Worm (Caenorhabditis elegans): ENCODE measurements around the gene F57B7.2.

The F57B7.2 gene

DNA sequence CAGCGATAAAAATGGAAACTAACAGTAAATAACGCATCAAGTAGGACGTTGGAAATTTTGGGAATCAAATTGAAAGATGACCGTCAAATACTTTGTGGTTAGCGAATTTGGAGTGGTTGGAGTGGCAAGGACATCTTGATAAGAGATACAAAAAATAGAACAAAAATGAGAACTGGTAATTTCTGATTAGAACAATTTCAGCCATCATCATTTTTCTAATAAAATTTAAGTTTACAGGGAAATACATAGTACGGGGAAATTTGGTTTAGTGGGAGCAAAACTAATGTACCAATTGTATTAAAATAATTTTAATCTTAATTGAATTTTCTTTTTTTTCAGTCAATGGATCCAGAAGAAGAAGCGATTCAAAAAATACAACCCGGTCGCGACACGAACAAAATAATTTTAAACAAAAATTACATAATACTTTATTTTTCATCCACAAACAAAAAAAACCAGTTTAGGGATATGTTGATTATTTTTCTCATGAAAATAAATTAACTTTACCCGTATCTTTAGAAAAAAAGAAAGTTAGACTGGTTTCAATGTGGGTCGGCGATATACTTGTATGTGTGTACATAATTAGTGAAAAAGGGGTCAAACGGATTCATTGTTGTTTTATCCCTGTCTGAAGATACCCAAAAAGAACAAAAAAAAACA is 32.4 kb downstream of the F57B7.2 start, which contains the start of the genes K03B8.8 and grl-3:
Gene K03B8.8, minus strand, starts transcription at position 101 of the 660 bp plus-strand sequence.
Gene grl-3, plus strand, starts transcription at position 610 of the 660 bp plus-strand sequence.
- TF ChIP-seq nhr-2 (tag; optimal IDR thresholded peaks at IDR 0.05) = no peak
- no peak for TF ChIP-seq lin-32 (GFP tag; optimal IDR thresholded peaks at IDR 0.05)
- no peak for TF ChIP-seq ceh-83 (GFP tag; optimal IDR thresholded peaks at IDR 0.05)
- TF ChIP-seq mab-5 (tag; optimal IDR thresholded peaks at IDR 0.05) = no peak
- TF ChIP-seq elt-3 (tag; optimal IDR thresholded peaks at IDR 0.05) = no peak
- no peak for TF ChIP-seq zip-8 (tag; optimal IDR thresholded peaks at IDR 0.05)
- TF ChIP-seq unc-62 (GFP tag; optimal IDR thresholded peaks at IDR 0.05) = no peak
- no peak for TF ChIP-seq mep-1 (tag; optimal IDR thresholded peaks at IDR 0.05)
- no peak for TF ChIP-seq sptf-1 (tag; optimal IDR thresholded peaks at IDR 0.05)
- no peak for TF ChIP-seq tbx-8 (GFP tag; optimal IDR thresholded peaks at IDR 0.05)
- TF ChIP-seq lsy-2 (tag; optimal IDR thresholded peaks at IDR 0.05) = no peak

DNA sequence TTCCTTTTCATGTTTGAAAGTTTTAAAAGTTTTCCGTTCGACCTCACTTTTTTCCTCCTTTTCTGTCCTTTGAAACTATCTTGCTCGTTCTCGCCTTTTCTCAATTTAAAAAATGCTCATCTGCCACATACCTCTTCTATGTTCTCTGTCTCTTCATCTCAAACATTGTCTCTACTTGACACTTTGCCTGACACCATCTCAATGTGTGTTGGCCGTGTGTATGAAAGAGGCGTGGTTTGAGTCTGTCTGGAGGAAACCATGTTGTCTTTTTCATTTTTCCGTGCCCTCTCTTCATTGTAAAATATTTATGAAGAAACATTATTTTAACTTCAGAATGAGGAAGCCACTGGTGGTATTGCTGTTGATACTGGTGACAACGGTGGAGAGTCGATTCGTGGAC is 36.2 kb downstream of the F57B7.2 start, which contains the start of gene K03B8.6:
Gene K03B8.6, plus strand, starts transcription at position 334 of the 400 bp plus-strand sequence.
- TF ChIP-seq elt-3 (tag; optimal IDR thresholded peaks at IDR 0.05) (no peak), nhr-28 (tag; optimal IDR thresholded peaks at IDR 0.05) (no peak), bed-3 (GFP tag; optimal IDR thresholded peaks at IDR 0.05) (no peak), nhr-76 (tag; optimal IDR thresholded peaks at IDR 0.05) (no peak), ztf-11 (tag; optimal IDR thresholded peaks at IDR 0.05) (no peak), hlh-1 (tag; optimal IDR thresholded peaks at IDR 0.05) (no peak), ham-2 (GFP tag; optimal IDR thresholded peaks at IDR 0.05) (no peak)

DNA sequence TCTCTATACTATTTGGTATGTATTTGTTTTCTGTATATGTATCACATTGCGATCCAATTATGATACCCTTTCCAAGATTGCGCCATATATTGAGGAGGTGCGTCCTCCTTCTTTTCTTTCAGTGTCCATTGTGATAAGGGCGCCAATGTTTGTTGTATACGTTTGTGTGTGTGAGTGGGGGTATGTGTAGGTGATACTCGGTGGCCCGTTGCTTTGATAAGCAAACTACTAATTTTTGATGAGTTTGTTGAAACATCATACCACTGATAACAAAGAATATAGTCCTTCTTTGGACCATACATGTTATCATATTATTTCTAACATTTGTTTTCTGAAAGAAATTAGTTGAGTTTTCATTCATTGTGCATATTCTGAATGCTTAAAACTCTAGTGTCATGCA is 39.7 kb downstream of the F57B7.2 start:
- TF ChIP-seq unc-62 (GFP tag; optimal IDR thresholded peaks at IDR 0.05) (no peak), mep-1 (tag; optimal IDR thresholded peaks at IDR 0.05) (no peak), ham-2 (GFP tag; optimal IDR thresholded peaks at IDR 0.05) (no peak), lin-13 (tag; optimal IDR thresholded peaks at IDR 0.05) (no peak), pha-4 (tag; optimal IDR thresholded peaks at IDR 0.05) (no peak), lsy-2 (tag; optimal IDR thresholded peaks at IDR 0.05) (no peak)

DNA sequence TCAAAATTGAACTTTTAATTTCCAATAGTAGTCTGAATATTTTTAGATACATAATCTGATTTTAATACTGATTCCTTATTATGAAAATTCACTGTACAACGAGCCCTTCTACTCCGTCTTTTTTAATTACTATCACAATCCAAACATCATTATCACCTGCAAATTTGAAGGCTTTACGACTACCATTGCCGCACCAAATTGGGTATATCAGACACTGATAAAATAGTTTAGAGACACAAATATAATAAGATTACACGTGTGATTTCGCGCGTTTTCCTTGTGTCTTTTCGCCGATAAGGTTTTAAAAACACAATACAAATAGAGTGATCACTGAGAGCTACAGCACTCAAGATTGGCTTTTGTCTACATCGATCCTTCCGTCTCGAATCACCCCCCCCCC is 40.3 kb downstream of the F57B7.2 start:
- TF ChIP-seq unc-39 (tag; optimal IDR thresholded peaks at IDR 0.05) (no peak), cnd-1 (tag; optimal IDR thresholded peaks at IDR 0.05) (no peak), lin-13 (tag; optimal IDR thresholded peaks at IDR 0.05) (no peak), sptf-1 (tag; optimal IDR thresholded peaks at IDR 0.05) (no peak), nhr-12 (tag; optimal IDR thresholded peaks at IDR 0.05) (no peak), ztf-11 (tag; optimal IDR thresholded peaks at IDR 0.05) (no peak), lsy-2 (tag; optimal IDR thresholded peaks at IDR 0.05) (no peak), pha-4 (tag; optimal IDR thresholded peaks at IDR 0.05) (no peak), ces-1 (GFP tag; optimal IDR thresholded peaks at IDR 0.05) (no peak), M03D4.4 (tag; optimal IDR thresholded peaks at IDR 0.05) (no peak), nhr-2 (tag; optimal IDR thresholded peaks at IDR 0.05) (no peak), mab-5 (tag; optimal IDR thresholded peaks at IDR 0.05) (no peak), flh-1 (GFP tag; optimal IDR thresholded peaks at IDR 0.05) (no peak), lin-32 (GFP tag; optimal IDR thresholded peaks at IDR 0.05) (no peak), bed-3 (GFP tag; optimal IDR thresholded peaks at IDR 0.05) (no peak), zip-8 (tag; optimal IDR thresholded peaks at IDR 0.05) (no peak)

DNA sequence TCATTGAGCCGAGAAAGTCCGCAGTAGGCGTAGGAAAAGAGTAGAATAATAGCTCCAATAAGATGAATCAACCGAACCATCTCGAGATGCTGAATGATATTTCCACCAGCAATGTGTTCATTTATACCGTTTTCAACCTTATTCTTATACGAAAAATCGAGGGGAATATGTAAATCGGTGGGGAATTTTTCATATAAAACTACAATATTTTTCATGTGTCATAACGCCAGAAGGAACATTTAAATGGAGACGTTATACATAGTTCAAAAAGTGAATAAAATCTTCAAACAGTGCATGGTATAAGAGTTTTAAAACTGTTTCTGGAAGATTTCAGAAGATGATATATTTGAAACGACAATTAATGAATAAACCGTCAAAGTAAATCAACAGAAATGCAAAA is 40.8 kb downstream of the F57B7.2 start, which contains the start of gene nas-19:
Gene nas-19, minus strand, starts transcription at position 101 of the 400 bp plus-strand sequence.
- TF ChIP-seq ceh-43 (GFP tag; optimal IDR thresholded peaks at IDR 0.05) = no peak

DNA sequence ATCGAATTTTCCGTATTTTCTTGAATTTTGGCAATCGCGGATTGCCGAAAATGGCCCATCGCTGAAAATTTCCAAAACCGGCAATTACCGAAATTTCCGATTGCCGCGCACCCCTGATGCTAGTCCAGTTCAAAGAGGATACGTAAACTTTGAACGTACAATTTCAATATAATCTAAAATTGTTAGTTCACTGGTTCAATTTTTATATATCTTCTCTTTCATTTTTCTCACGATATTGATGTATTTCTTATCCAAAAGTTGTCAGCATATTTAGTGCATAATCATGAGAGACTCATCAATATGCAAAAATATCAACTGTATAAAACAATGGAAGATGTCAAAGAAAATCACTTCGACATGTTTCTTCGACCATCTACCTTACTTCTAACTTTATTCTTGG is 44.8 kb downstream of the F57B7.2 start, which contains the start of gene nas-17:
Gene nas-17, plus strand, starts transcription at position 301 of the 400 bp plus-strand sequence.
- TF ChIP-seq tbx-8 (GFP tag; optimal IDR thresholded peaks at IDR 0.05) = no peak
- TF ChIP-seq flh-1 (GFP tag; optimal IDR thresholded peaks at IDR 0.05) = no peak
- no peak for TF ChIP-seq cnd-1 (tag; optimal IDR thresholded peaks at IDR 0.05)
- no peak for TF ChIP-seq nhr-12 (tag; optimal IDR thresholded peaks at IDR 0.05)
- no peak for TF ChIP-seq nhr-237 (tag; optimal IDR thresholded peaks at IDR 0.05)
- no peak for TF ChIP-seq mls-2 (tag; optimal IDR thresholded peaks at IDR 0.05)
- TF ChIP-seq ztf-11 (tag; optimal IDR thresholded peaks at IDR 0.05) = no peak
- no peak for TF ChIP-seq lsy-2 (tag; optimal IDR thresholded peaks at IDR 0.05)
- TF ChIP-seq lin-32 (GFP tag; optimal IDR thresholded peaks at IDR 0.05) = no peak
- TF ChIP-seq pha-4 (tag; optimal IDR thresholded peaks at IDR 0.05) = no peak
- no peak for TF ChIP-seq blmp-1 (tag; optimal IDR thresholded peaks at IDR 0.05)
- TF ChIP-seq ces-1 (GFP tag; optimal IDR thresholded peaks at IDR 0.05) = no peak
- TF ChIP-seq ham-2 (GFP tag; optimal IDR thresholded peaks at IDR 0.05) = no peak
- TF ChIP-seq snpc-4 (tag; optimal IDR thresholded peaks at IDR 0.05) = no peak
- no peak for TF ChIP-seq ceh-83 (GFP tag; optimal IDR thresholded peaks at IDR 0.05)
- TF ChIP-seq sptf-1 (tag; optimal IDR thresholded peaks at IDR 0.05) = no peak
- no peak for TF ChIP-seq lin-13 (tag; optimal IDR thresholded peaks at IDR 0.05)

Measured in whole organism, mixed stage, embryonic.